Worm (Caenorhabditis elegans) whole organism, L4 larva: ENCODE results near the gene F10E7.11.

ENCODE experiments used
- R02D3.7 ChIP-seq: fragments of 150-350 bp; sonication (generic microtip); optimal IDR thresholded peaks from 3 replicates; lab custom pipeline; 2014; ENCODE audit warnings: missing biosample characterization, missing genetic modification characterization
- ZK337.2 ChIP-seq: fragments of 200-800 bp; sonication (Bioruptor generic); IDR thresholded peaks from 2 replicates; pipeline ENCODE4 v1.3.6; 2022; ENCODE audit warnings: missing genetic modification reagents, missing genetic modification characterization, missing compliant biosample characterization
- ama-1 ChIP-seq: fragments of 150-350 bp; optimal IDR thresholded peaks from 2 replicates; lab custom pipeline; 2014; ENCODE audit warnings: inconsistent platforms, mixed read lengths
- dmd-8 ChIP-seq: fragments of 200-800 bp; sonication (Bioruptor generic); IDR thresholded peaks from 2 replicates; pipeline ENCODE4 v1.3.6; 2022; ENCODE audit warnings: missing genetic modification characterization, missing compliant biosample characterization
- fkh-10 ChIP-seq: fragments of 150-350 bp; optimal IDR thresholded peaks from 2 replicates; lab custom pipeline; 2014; ENCODE audit warnings: missing biosample characterization, missing genetic modification reagents, missing genetic modification characterization
- jun-1 ChIP-seq: fragments of 150-350 bp; optimal IDR thresholded peaks from 2 replicates; lab custom pipeline; 2014; ENCODE audit warnings: missing biosample characterization, missing genetic modification reagents, missing genetic modification characterization
- nhr-237 ChIP-seq: sonication (generic microtip); optimal IDR thresholded peaks from 2 replicates; lab custom pipeline; 2017; ENCODE audit warnings: missing biosample characterization, missing genetic modification characterization
- nhr-6 ChIP-seq: fragments of 150-350 bp; optimal IDR thresholded peaks from 2 replicates; lab custom pipeline; 2014; ENCODE audit warnings: missing biosample characterization, missing genetic modification characterization
- nhr-77 ChIP-seq: fragments of 150-350 bp; optimal IDR thresholded peaks from 2 replicates; lab custom pipeline; 2014; ENCODE audit warnings: missing biosample characterization, missing genetic modification characterization
- pqm-1 ChIP-seq: sonication (generic microtip); optimal IDR thresholded peaks from 2 replicates; lab custom pipeline; 2017; ENCODE audit warnings: missing biosample characterization, missing genetic modification characterization
- unc-39 ChIP-seq: sonication (generic microtip); optimal IDR thresholded peaks from 2 replicates; lab custom pipeline; 2017; ENCODE audit warnings: missing biosample characterization, missing genetic modification characterization
- ztf-11 ChIP-seq: fragments of 150-350 bp; optimal IDR thresholded peaks from 2 replicates; lab custom pipeline; 2014; ENCODE audit warnings: missing biosample characterization, missing genetic modification characterization

DNA sequence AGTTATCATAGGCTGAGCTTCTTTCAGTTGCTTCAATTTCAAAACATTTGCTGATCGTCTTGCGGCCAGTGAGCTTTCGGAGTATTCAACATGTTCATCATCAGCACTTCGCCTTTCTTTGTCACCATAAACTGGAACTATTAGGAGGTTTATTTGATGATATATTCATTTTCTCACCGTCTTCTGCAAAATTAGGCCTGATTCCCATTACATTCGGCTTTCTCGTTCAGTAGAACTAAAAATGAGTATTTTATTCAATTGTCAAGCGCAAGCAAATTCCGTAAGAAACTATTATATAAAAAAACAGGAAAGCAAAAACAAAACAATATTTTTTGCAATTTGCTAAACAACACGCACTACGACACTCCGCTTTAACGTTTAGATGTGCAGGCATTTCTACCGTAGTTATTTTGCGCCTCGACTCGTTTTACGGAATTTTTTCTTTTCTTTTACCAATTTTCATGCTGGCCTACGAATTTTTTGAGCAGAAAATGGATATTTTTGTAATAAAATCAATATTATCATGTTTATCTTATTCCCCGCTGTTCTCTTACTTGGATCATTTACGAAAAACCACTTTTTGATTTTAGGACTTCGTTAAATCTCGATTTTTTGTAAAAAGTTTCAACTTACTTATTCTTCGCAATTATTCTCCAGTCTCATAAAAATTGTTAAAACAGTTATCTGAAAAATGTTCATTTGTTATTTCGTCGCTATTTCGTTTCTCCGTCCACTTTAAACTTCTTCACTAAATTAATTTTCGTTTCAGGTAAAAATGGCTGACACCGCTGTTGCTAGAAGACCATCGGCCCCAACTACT lies 17.7 kb downstream of the F10E7.11 start, which contains the start of the genes farl-11 and rpl-33:
- TF ChIP-seq unc-39 (tag; lab: Kevin White, UChicago) (no peak), pqm-1 (tag; lab: Kevin White, UChicago) (no peak), fkh-10 (GFP tag; lab: Kevin White, UChicago) (peak; percentile 58), ZK337.2 (GFP tag; lab: Robert Waterston, UW) (no peak), dmd-8 (GFP tag; lab: Robert Waterston, UW) (no peak), nhr-77 (tag; lab: Kevin White, UChicago) (peak; percentile 92), R02D3.7 (no peak), nhr-6 (tag; lab: Kevin White, UChicago) (peak; percentile 87), jun-1 (tag; lab: Kevin White, UChicago) (peak; percentile 39), nhr-237 (tag; lab: Kevin White, UChicago) (no peak), ama-1 (lab: Kevin White, UChicago) (peak; percentile 11), ztf-11 (tag; lab: Kevin White, UChicago) (no peak)
